Fruit fly (Drosophila melanogaster) whole organism, adult: ENCODE results near the gene wkd.

ENCODE experiments used
- CG11617 ChIP-seq: fragments of 200-800 bp; sonication (Bioruptor generic); optimal IDR thresholded peaks from 2 replicates; lab custom pipeline; 2017; ENCODE audit warnings: mild to moderate bottlenecking, missing biosample characterization, missing genetic modification reagents, missing genetic modification characterization
- CG12768 ChIP-seq: fragments of 200-800 bp; sonication (Bioruptor generic); optimal IDR thresholded peaks from 2 replicates; lab custom pipeline; 2017; ENCODE audit warnings: missing biosample characterization, missing genetic modification characterization, mild to moderate bottlenecking, moderate library complexity, missing genetic modification reagents
- CG14711 ChIP-seq: fragments of 200-800 bp; sonication (Bioruptor generic); optimal IDR thresholded peaks from 2 replicates; lab custom pipeline; 2018; ENCODE audit warnings: missing biosample characterization, mild to moderate bottlenecking, missing genetic modification characterization, moderate library complexity
- CG1620 ChIP-seq: fragments of 200-800 bp; sonication (Bioruptor generic); optimal IDR thresholded peaks from 2 replicates; lab custom pipeline; 2016; ENCODE audit warnings: missing biosample characterization, missing genetic modification characterization
- CG33017 ChIP-seq: fragments of 200-800 bp; sonication (Bioruptor generic); optimal IDR thresholded peaks from 2 replicates; lab custom pipeline; 2018; ENCODE audit warnings: missing biosample characterization, mild to moderate bottlenecking, missing genetic modification characterization, moderate library complexity
- CG5204 ChIP-seq: fragments of 200-800 bp; sonication (Bioruptor generic); optimal IDR thresholded peaks from 2 replicates; lab custom pipeline; 2016; ENCODE audit warnings: missing biosample characterization, missing genetic modification characterization
- CG7045 ChIP-seq: fragments of 200-800 bp; sonication (Bioruptor generic); optimal IDR thresholded peaks from 2 replicates; lab custom pipeline; 2017; ENCODE audit warnings: missing biosample characterization, mild to moderate bottlenecking, missing genetic modification characterization
- CG7101 ChIP-seq: fragments of 200-800 bp; sonication (Bioruptor generic); optimal IDR thresholded peaks from 2 replicates; lab custom pipeline; 2018; ENCODE audit warnings: missing biosample characterization, mild to moderate bottlenecking, missing genetic modification characterization, moderate library complexity
- Clk ChIP-seq: fragments of 200-800 bp; sonication (Bioruptor generic); optimal IDR thresholded peaks from 2 replicates; lab custom pipeline; 2017; ENCODE audit warnings: missing biosample characterization, missing genetic modification characterization
- Crg-1 ChIP-seq: fragments of 200-800 bp; sonication (Bioruptor generic); optimal IDR thresholded peaks from 2 replicates; lab custom pipeline; 2016; ENCODE audit warnings: missing biosample characterization, missing genetic modification characterization
- Hr96 ChIP-seq: fragments of 200-800 bp; sonication (Bioruptor generic); optimal IDR thresholded peaks from 2 replicates; lab custom pipeline; 2016; ENCODE audit warnings: missing biosample characterization, missing genetic modification characterization
- Mnt ChIP-seq: fragments of 200-800 bp; sonication (Bioruptor generic); optimal IDR thresholded peaks from 2 replicates; lab custom pipeline; 2016; ENCODE audit warnings: missing biosample characterization, mild to moderate bottlenecking, missing genetic modification characterization
- bab1 ChIP-seq: fragments of 200-800 bp; sonication (Bioruptor generic); optimal IDR thresholded peaks from 3 replicates; lab custom pipeline; 2019; ENCODE audit warnings: missing biosample characterization, mild to moderate bottlenecking, missing genetic modification characterization, moderate library complexity
- cic ChIP-seq: fragments of 200-800 bp; sonication (Bioruptor generic); optimal IDR thresholded peaks from 2 replicates; lab custom pipeline; 2017; ENCODE audit warnings: missing biosample characterization, mild to moderate bottlenecking, missing genetic modification characterization, moderate library complexity
- cnc ChIP-seq, 2 experiments: fragments of >200 bp; optimal IDR thresholded peaks; 2 replicates each; lab custom pipeline; 2017
- kay ChIP-seq: fragments of 200-800 bp; sonication (Bioruptor generic); peaks from one replicate; lab custom pipeline; 2016; ENCODE audit warnings: missing biosample characterization, missing genetic modification characterization, borderline replicate concordance
- ovo ChIP-seq: fragments of 200-800 bp; sonication (Bioruptor generic); optimal IDR thresholded peaks from 2 replicates; lab custom pipeline; 2016; ENCODE audit warnings: missing biosample characterization, missing genetic modification characterization
- pad ChIP-seq: fragments of 200-800 bp; sonication (Bioruptor generic); optimal IDR thresholded peaks from 3 replicates; lab custom pipeline; 2017; ENCODE audit warnings: missing biosample characterization, missing genetic modification characterization, mild to moderate bottlenecking, moderate library complexity, missing genetic modification reagents
- tj ChIP-seq: fragments of 200-800 bp; sonication (Bioruptor generic); optimal IDR thresholded peaks from 3 replicates; lab custom pipeline; 2017; ENCODE audit warnings: missing biosample characterization, mild to moderate bottlenecking, missing genetic modification characterization, moderate library complexity
- toe ChIP-seq: fragments of 200-800 bp; sonication (Bioruptor generic); optimal IDR thresholded peaks from 2 replicates; lab custom pipeline; 2016; ENCODE audit warnings: missing biosample characterization, missing genetic modification characterization

wkd gene

DNA sequence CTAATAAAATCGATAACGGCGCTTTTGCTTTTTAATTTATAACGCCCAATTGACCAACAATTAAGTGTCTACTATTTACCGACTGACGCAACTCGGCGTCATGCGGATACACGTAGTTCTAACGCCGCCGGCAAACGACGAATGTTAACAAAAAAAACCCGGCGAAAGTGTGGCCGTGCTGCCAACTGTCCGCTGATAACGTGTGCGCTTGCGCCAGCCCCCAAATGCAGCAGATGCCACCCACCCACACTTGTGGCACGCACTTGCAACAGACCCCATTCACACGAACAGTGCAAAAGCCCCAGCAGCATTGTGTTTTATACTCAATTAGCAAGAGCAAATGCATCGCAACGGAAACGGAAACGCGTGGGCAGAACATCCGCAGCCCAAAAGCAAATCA is 18.2 kb upstream of the wkd start:
- TF ChIP-seq tj (GFP tag; lab: Kevin White, UChicago), result no peak
- TF ChIP-seq cnc (optimal IDR thresholded peaks at IDR 0.05; lab: Kevin White, UChicago), result no peak
- no peak for TF ChIP-seq CG11617 (GFP tag; lab: Kevin White, UChicago)
- TF ChIP-seq CG12768 (GFP tag; lab: Kevin White, UChicago), result peak; percentile 32
- no peak for TF ChIP-seq bab1
- no peak for TF ChIP-seq ovo (GFP tag; lab: Kevin White, UChicago)

DNA sequence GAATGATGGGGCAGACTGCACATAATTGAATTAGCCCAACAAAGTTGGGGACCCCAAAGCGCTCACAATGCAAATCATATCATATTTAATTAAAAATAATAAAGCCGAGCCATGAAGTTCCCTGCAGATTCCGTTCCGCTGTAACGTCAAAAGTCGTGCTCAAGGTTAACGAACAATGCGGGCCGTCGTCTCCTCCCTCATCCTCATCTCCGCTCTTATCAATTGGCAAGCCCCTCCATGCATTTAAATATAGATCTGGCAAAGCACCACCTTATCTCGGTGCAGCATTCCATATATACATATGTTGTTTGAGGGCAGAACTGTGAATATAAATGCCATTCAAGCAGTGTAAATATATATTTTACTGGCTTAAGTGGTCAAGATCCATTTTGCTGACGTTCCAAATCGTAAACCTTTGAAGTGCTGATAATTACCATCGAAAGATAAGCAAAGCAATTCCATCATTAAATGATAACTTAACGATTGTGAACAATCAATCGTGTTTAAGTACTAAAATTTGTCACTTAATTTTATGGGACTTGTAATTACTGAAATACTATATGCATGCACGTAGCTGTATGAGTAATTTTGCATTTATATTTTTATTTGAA is 16.5 kb upstream of the wkd start:
- TF ChIP-seq kay (GFP tag; lab: Kevin White, UChicago) (peak; percentile 90), cic (peak; percentile 19), pad (GFP tag; lab: Kevin White, UChicago) (peak; percentile 24), bab1 (no peak), Crg-1 (GFP tag; lab: Kevin White, UChicago) (no peak), CG7101 (tag; lab: Kevin White, UChicago) (no peak), CG11617 (GFP tag; lab: Kevin White, UChicago) (no peak), toe (GFP tag; lab: Kevin White, UChicago) (no peak), tj (GFP tag; lab: Kevin White, UChicago) (peak; percentile 55), CG7045 (GFP tag; lab: Kevin White, UChicago) (no peak)

DNA sequence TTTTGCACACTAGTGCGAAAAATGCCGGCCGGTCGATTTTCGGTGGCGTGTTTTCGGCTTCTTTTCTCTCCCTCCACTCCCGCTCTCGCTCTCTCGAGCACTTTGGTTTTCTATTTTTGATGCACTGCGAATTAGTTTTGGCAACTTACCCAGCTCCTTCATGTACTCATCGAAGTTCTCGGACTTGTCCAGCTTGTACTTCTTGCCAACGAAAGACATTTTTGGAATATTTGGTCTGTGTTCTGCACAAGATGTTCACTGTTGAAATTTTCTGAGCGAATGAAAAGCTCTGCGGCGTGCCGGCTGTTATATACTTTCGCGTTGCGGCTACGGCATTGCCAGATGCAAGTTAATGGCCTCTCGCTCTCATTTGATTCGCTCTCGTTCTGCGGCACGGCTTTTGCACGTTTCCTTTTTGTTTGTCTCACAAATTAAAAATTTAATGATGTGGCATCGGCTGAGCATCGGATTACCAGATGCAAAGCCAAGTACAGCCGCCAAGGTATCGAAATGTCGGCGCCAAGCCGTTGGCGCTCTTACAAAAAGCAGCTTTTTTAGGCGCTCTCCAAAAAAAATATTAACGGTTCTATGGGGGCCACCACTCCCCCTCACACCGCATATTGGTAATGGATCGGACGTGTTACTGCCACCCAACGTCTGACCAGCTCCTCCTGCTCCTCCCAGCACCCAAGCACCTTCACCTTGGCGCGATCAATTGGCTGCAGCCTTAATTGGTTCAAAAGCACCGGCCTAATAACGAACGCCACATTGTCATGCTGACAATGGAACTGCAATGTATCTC is 14.4 kb upstream of the wkd start, which contains the start of the genes fabp and sea:
Gene fabp (minus strand): TSS at position 286 of the 802 bp plus-strand sequence.
Gene sea (minus strand): TSS at position 286 of the 802 bp plus-strand sequence.
- peak; percentile 63 for TF ChIP-seq CG7101 (tag; lab: Kevin White, UChicago)
- peak; percentile 89 for TF ChIP-seq bab1
- TF ChIP-seq toe (GFP tag; lab: Kevin White, UChicago), result no peak
- peak; percentile 65 for TF ChIP-seq CG11617 (GFP tag; lab: Kevin White, UChicago)
- no peak for TF ChIP-seq kay (GFP tag; lab: Kevin White, UChicago)
- peak; percentile 66 for TF ChIP-seq CG12768 (GFP tag; lab: Kevin White, UChicago)
- peak; percentile 77 for TF ChIP-seq Mnt (GFP tag; lab: Kevin White, UChicago)
- no peak for TF ChIP-seq Clk (GFP tag; lab: Kevin White, UChicago)
- peak; percentile 92 for TF ChIP-seq pad (GFP tag; lab: Kevin White, UChicago)
- TF ChIP-seq cnc (optimal IDR thresholded peaks at IDR 0.05; lab: Kevin White, UChicago), result no peak
- TF ChIP-seq tj (GFP tag; lab: Kevin White, UChicago), result peak; percentile 92
- peak; percentile 67 for TF ChIP-seq cic
- TF ChIP-seq CG5204 (GFP tag; lab: Kevin White, UChicago), result no peak
- peak; percentile 65 for TF ChIP-seq Crg-1 (GFP tag; lab: Kevin White, UChicago)
- TF ChIP-seq CG33017, result peak; percentile 58
- peak; percentile 74 for TF ChIP-seq CG1620 (GFP tag; lab: Kevin White, UChicago)
- no peak for TF ChIP-seq CG7045 (GFP tag; lab: Kevin White, UChicago)
- TF ChIP-seq ovo (GFP tag; lab: Kevin White, UChicago), result peak; percentile 69
- TF ChIP-seq Hr96, result peak; percentile 60
- peak; percentile 51 for TF ChIP-seq CG14711 (tag; lab: Kevin White, UChicago)

DNA sequence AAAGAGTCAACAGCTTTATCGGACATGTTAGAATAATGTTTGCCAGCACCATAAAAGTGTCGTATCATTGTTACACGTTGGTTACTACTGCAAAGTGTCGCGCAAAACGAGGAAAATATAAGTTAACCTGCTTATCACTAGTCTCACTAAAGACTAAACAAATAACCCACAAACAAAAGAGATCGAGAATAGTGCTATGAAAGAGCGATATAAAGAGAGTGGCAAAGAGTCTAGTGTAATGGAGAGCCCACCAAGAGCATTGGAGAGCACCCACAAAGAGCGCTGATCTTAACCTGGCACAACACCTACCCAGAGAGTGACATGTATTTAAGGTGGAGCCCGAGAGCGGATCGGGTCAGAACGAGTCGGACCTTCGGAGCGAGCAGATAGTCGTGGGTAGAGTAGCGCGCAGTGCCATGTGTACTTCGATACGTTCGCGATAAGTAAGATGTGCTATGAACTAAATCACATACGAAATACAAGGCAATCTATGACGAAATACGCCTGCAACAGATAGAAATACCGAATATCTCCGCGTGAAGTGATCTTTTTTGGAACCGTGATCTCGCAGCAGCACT is 12.4 kb upstream of the wkd start, which contains the start of gene Mrp4:
Gene Mrp4 (plus strand): TSS at position 378 of the 578 bp plus-strand sequence.
- TF ChIP-seq kay (GFP tag; lab: Kevin White, UChicago), result peak; percentile 93
- peak; percentile 41 for TF ChIP-seq tj (GFP tag; lab: Kevin White, UChicago)
- peak; percentile 56 for TF ChIP-seq CG11617 (GFP tag; lab: Kevin White, UChicago)
- TF ChIP-seq CG12768 (GFP tag; lab: Kevin White, UChicago), result peak; percentile 59
- no peak for TF ChIP-seq pad (GFP tag; lab: Kevin White, UChicago)
- peak in 1 of 2 experiments; percentile 75 for TF ChIP-seq cnc (optimal IDR thresholded peaks at IDR 0.05; lab: Kevin White, UChicago)
- TF ChIP-seq Clk (GFP tag; lab: Kevin White, UChicago), result peak; percentile 25
- no peak for TF ChIP-seq CG1620 (GFP tag; lab: Kevin White, UChicago)
- no peak for TF ChIP-seq Crg-1 (GFP tag; lab: Kevin White, UChicago)
- peak; percentile 96 for TF ChIP-seq Mnt (GFP tag; lab: Kevin White, UChicago)
- TF ChIP-seq cic, result peak; percentile 10
- TF ChIP-seq CG5204 (GFP tag; lab: Kevin White, UChicago), result no peak
- TF ChIP-seq toe (GFP tag; lab: Kevin White, UChicago), result no peak
- peak; percentile 71 for TF ChIP-seq CG33017
- TF ChIP-seq CG7101 (tag; lab: Kevin White, UChicago), result peak; percentile 50
- TF ChIP-seq ovo (GFP tag; lab: Kevin White, UChicago), result no peak
- peak; percentile 26 for TF ChIP-seq CG14711 (tag; lab: Kevin White, UChicago)
- TF ChIP-seq Hr96, result peak; percentile 23
- TF ChIP-seq bab1, result peak; percentile 36
- peak; percentile 37 for TF ChIP-seq CG7045 (GFP tag; lab: Kevin White, UChicago)

DNA sequence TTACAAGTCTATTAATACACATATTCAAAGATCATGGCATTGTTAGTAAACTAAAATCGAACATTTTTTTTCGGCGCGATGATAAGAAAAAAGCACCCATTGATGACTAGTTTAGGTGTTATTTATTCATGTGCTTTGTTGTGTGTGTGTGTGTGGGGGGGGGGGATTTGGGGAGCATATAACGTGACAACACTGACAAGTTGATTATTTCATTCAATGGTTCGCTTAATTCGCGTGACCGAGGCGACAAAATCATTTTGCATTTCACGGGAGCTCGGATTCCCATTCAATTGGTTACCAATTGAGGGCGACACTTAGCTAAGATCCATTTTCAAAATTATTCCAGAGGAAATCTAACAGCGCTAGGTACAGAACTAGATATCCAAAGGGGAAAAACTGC is 11.4 kb upstream of the wkd start:
- no peak for TF ChIP-seq CG7045 (GFP tag; lab: Kevin White, UChicago)
- no peak for TF ChIP-seq CG11617 (GFP tag; lab: Kevin White, UChicago)
- no peak for TF ChIP-seq CG14711 (tag; lab: Kevin White, UChicago)
- no peak for TF ChIP-seq Clk (GFP tag; lab: Kevin White, UChicago)
